Worm (Caenorhabditis elegans): ENCODE results near the gene R08E3.1.

ce11 chrX:4821602-4822001 lies 845 bp upstream of the R08E3.1 start:
- TF ChIP-seq him-1 (tag; optimal IDR thresholded peaks at IDR 0.05) (no peak), dao-5 (tag; optimal IDR thresholded peaks at IDR 0.05) (no peak), W03F9.2 (tag; optimal IDR thresholded peaks at IDR 0.05) (no peak)

Data from whole organism, L4/young adult.